Worm (Caenorhabditis elegans): ENCODE results near the gene C39H7.4.

The C39H7.4 gene

ce11 chrIV:5590120-5590519 lies 24.3 kb downstream of the C39H7.4 start:
- peak; percentile 21 for TF ChIP-seq nhr-90 (tag; optimal IDR thresholded peaks at IDR 0.05)
- 0 out of 2 replicates have a peak, but pooled peaks have one; percentile 26 for TF ChIP-seq B0336.3 (GFP tag; IDR thresholded peaks at IDR 0.05)
- TF ChIP-seq ztf-22 (GFP tag; optimal IDR thresholded peaks at IDR 0.05): peak; percentile 31
- peak; percentile 18 for TF ChIP-seq tbp1 (GFP tag; optimal IDR thresholded peaks at IDR 0.05)
- peak; percentile 91 for TF ChIP-seq nhr-80 (tag; optimal IDR thresholded peaks at IDR 0.05)
- no peak for TF ChIP-seq madf-8 (GFP tag; conservative IDR thresholded peaks at IDR 0.05)
- no peak for TF ChIP-seq T26A5.8 (tag; optimal IDR thresholded peaks at IDR 0.05)
- no peak for TF ChIP-seq chd-7 (tag; optimal IDR thresholded peaks at IDR 0.05)
- no peak for TF ChIP-seq nhr-27 (tag; optimal IDR thresholded peaks at IDR 0.05)
- TF ChIP-seq lin-40 (tag; optimal IDR thresholded peaks at IDR 0.05): peak; percentile 2
- TF ChIP-seq Y67H2A.10 (GFP tag; conservative IDR thresholded peaks at IDR 0.05): no peak
- TF ChIP-seq ets-4 (GFP tag; optimal IDR thresholded peaks at IDR 0.05): peak; percentile 6
- TF ChIP-seq rec-8 (tag; optimal IDR thresholded peaks at IDR 0.05): no peak
- TF ChIP-seq madf-10 (tag; optimal IDR thresholded peaks at IDR 0.05): peak; percentile 17
- TF ChIP-seq let-607 (tag; optimal IDR thresholded peaks at IDR 0.05): peak; percentile 78 to 86
- TF ChIP-seq C06A6.2 (GFP tag; conservative IDR thresholded peaks at IDR 0.05): no peak
- no peak for TF ChIP-seq madf-3 (GFP tag; IDR thresholded peaks at IDR 0.05)
- no peak for TF ChIP-seq lin-54 (GFP tag; optimal IDR thresholded peaks at IDR 0.05)
- TF ChIP-seq lsy-27 (tag; optimal IDR thresholded peaks at IDR 0.05; ENCODE audit: borderline replicate concordance, insufficient read depth): no peak
- no peak for TF ChIP-seq snpc-4 (GFP tag; optimal IDR thresholded peaks at IDR 0.05)
- TF ChIP-seq snpc-4 (tag; optimal IDR thresholded peaks at IDR 0.05): peak in 1 of 4 experiments; percentile 16
- no peak for TF ChIP-seq Y53G8AR.9 (GFP tag; conservative IDR thresholded peaks at IDR 0.05)
- peak; percentile 67 for TF ChIP-seq dox-1 (GFP tag; IDR thresholded peaks at IDR 0.05)
- TF ChIP-seq ceh-58 (GFP tag; IDR thresholded peaks at IDR 0.05): no peak
- TF ChIP-seq bed-1 (GFP tag; IDR thresholded peaks at IDR 0.05): no peak
- TF ChIP-seq ceh-79 (tag; optimal IDR thresholded peaks at IDR 0.05): no peak
- no peak for TF ChIP-seq cebp-1 (GFP tag; IDR thresholded peaks at IDR 0.05)
- peak; percentile 62 for TF ChIP-seq cebp-1 (tag; optimal IDR thresholded peaks at IDR 0.05)
- TF ChIP-seq atf-7 (tag; optimal IDR thresholded peaks at IDR 0.05): no peak
- TF ChIP-seq pha-4 (tag; optimal IDR thresholded peaks at IDR 0.05): peak; percentile 9
- TF ChIP-seq hlh-12 (tag; optimal IDR thresholded peaks at IDR 0.05): no peak

DNA sequence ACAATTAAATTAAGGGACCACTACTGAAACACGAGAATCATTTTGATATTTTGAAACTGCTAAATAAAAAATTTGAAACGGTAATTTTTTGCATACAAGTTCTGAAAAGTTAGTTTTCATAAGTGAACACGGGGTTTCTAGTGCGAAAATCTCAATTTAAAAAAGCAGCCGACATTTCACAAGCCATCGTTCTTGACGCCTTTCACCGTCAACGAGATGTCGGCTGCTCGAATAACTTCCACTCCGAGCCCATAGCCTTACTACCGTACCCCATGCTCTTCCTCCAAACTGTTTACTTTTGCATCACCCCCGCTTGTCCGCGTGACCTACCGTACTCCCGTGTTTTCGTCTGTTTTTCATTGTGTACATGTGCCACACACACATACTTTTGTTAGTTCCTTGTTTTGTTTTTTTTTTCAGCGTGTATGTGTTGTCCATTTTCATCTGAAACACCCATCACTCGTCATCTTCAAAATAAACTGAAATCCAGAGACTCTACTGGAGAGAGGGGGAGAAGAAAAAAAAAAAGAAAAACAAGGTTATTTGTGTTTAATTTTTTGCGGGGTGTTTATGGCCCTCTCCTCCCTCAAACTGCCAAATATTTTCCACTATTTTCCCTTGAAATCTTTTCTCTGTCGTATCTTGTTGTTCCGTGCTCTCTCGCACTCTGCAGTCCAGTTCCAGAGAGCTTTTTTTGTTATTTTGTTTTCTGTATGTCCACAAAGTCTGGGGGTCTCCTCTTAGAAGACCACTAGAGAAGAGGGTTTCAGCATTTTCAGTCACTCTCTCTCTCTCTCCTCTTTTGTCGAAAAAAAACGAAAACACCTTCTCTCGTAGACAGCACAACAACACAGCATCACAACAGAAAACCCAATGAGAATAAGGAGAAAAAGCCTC lies 26.2 kb downstream of the C39H7.4 start:
- TF ChIP-seq unc-62 (GFP tag; optimal IDR thresholded peaks at IDR 0.05) (no peak), snpc-4 (GFP tag; optimal IDR thresholded peaks at IDR 0.05) (no peak), snpc-4 (tag; optimal IDR thresholded peaks at IDR 0.05) (peak in 3 of 4 experiments; percentile 17 to 68 (median 66)), K12H6.12 (tag; optimal IDR thresholded peaks at IDR 0.05) (peak; percentile 36)

DNA sequence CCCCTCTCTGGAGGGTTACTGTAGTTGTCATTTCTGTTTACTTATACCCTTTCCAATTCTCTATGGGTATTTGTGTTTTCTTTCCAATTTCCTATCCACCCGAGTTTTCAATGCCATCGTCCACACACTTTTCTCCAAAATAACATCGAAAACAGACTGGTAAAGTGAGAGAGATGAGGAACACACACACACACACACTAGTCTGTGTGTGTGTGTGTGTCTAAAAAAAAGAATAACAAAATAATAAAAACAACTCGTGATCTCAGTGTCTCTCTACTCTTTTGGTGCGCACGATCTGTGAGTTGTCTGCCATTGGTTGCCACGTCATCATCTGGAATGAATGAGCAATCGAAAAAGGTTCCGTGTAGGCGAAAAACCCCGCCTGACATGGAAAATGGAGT lies 28.1 kb downstream of the C39H7.4 start:
- TF ChIP-seq K12H6.12 (tag; optimal IDR thresholded peaks at IDR 0.05) (peak; percentile 70), ceh-27 (GFP tag; optimal IDR thresholded peaks at IDR 0.05) (peak; percentile 28), egrh-3 (GFP tag; IDR thresholded peaks at IDR 0.05) (no peak)

All from whole organism, young adult.